Worm (Caenorhabditis elegans): Measurements from ENCODE around the gene col-88.

ce11 chrIII:48329-48728, 7.5 kb downstream of the col-88 start:
- TF ChIP-seq ZK546.5 (tag; optimal IDR thresholded peaks at IDR 0.05) (no peak), elt-3 (tag; optimal IDR thresholded peaks at IDR 0.05) (no peak), nhr-237 (tag; optimal IDR thresholded peaks at IDR 0.05) (no peak), tbx-2 (tag; optimal IDR thresholded peaks at IDR 0.05) (no peak), ceh-82 (tag; optimal IDR thresholded peaks at IDR 0.05) (no peak), lin-39 (tag; optimal IDR thresholded peaks at IDR 0.05) (no peak), ceh-9 (tag; optimal IDR thresholded peaks at IDR 0.05) (no peak), snpc-4 (tag; optimal IDR thresholded peaks at IDR 0.05) (no peak)
